Worm (Caenorhabditis elegans): ENCODE results near the gene sox-4.

ce11 chrX:3555930-3556329 lies 47.1 kb upstream of the sox-4 start:
- TF ChIP-seq elt-3 (tag; optimal IDR thresholded peaks at IDR 0.05): no peak
- TF ChIP-seq lsy-2 (tag; optimal IDR thresholded peaks at IDR 0.05): no peak
- TF ChIP-seq mls-2 (tag; optimal IDR thresholded peaks at IDR 0.05): no peak
- no peak for TF ChIP-seq mab-5 (tag; optimal IDR thresholded peaks at IDR 0.05)
- no peak for TF ChIP-seq lin-32 (GFP tag; optimal IDR thresholded peaks at IDR 0.05)
- no peak for TF ChIP-seq ceh-39 (tag; optimal IDR thresholded peaks at IDR 0.05)
- no peak for TF ChIP-seq lin-13 (tag; optimal IDR thresholded peaks at IDR 0.05)
- no peak for TF ChIP-seq pha-4 (tag; optimal IDR thresholded peaks at IDR 0.05)
- TF ChIP-seq nhr-76 (tag; optimal IDR thresholded peaks at IDR 0.05): no peak
- TF ChIP-seq nhr-12 (tag; optimal IDR thresholded peaks at IDR 0.05): no peak
- TF ChIP-seq nhr-237 (tag; optimal IDR thresholded peaks at IDR 0.05): no peak
- no peak for TF ChIP-seq nhr-28 (tag; optimal IDR thresholded peaks at IDR 0.05)
